Worm (Caenorhabditis elegans) whole organism, L2 larva: Measurements from ENCODE around the gene sek-4.

Experiments
- nhr-12 ChIP-seq: fragments of 150-350 bp; optimal IDR thresholded peaks from 2 replicates; lab custom pipeline; 2014; ENCODE audit warnings: missing biosample characterization, missing genetic modification characterization
- ztf-11 ChIP-seq: sonication (generic microtip); optimal IDR thresholded peaks from 2 replicates; lab custom pipeline; 2017; ENCODE audit warnings: missing biosample characterization, missing genetic modification characterization

ce11 chrX:5337959-5338358 lies 36.9 kb upstream of the sek-4 start, which contains the start of gene C26B9.3:
- TF ChIP-seq nhr-12 (tag; lab: Kevin White, UChicago) (no peak), ztf-11 (tag; lab: Kevin White, UChicago) (no peak)
